Worm (Caenorhabditis elegans) whole organism, mixed stage, embryonic: ENCODE measurements around the gene C31G12.3.

ENCODE experiments used
- blmp-1 ChIP-seq: fragments of 150-350 bp; optimal IDR thresholded peaks from 2 replicates; lab custom pipeline; 2014; ENCODE audit warnings: missing biosample characterization, missing genetic modification characterization
- ceh-39 ChIP-seq: fragments of 150-350 bp; optimal IDR thresholded peaks from 2 replicates; lab custom pipeline; 2014; ENCODE audit warnings: missing biosample characterization, missing genetic modification characterization
- ceh-83 ChIP-seq: fragments of 200-800 bp; sonication (Bioruptor generic); optimal IDR thresholded peaks from 2 replicates; lab custom pipeline; 2018; ENCODE audit warnings: mild to moderate bottlenecking, missing genetic modification characterization, missing compliant biosample characterization
- ces-1 ChIP-seq: fragments of 150-350 bp; optimal IDR thresholded peaks from 2 replicates; lab custom pipeline; 2014; ENCODE audit warnings: missing biosample characterization, missing genetic modification reagents, missing genetic modification characterization
- cnd-1 ChIP-seq: fragments of 200-800 bp; sonication (Bioruptor generic); optimal IDR thresholded peaks from 2 replicates; lab custom pipeline; 2018; ENCODE audit warnings: mild to moderate bottlenecking, missing genetic modification characterization, missing compliant biosample characterization
- drap-1 ChIP-seq: fragments of 200-800 bp; sonication (Bioruptor generic); optimal IDR thresholded peaks from 3 replicates; lab custom pipeline; 2018; ENCODE audit warnings: mild to moderate bottlenecking, missing genetic modification characterization, missing compliant biosample characterization
- elt-1 ChIP-seq: sonication (generic microtip); optimal IDR thresholded peaks from 2 replicates; lab custom pipeline; 2017; ENCODE audit warnings: missing genetic modification characterization, mild to moderate bottlenecking, missing compliant biosample characterization, antibody characterized with exemption, moderate library complexity, borderline replicate concordance; ENCODE audit not compliant: insufficient read depth
- elt-3 ChIP-seq: fragments of 150-350 bp; optimal IDR thresholded peaks from 2 replicates; lab custom pipeline; 2014; ENCODE audit warnings: missing biosample characterization, missing genetic modification characterization
- flh-1 ChIP-seq: fragments of 200-800 bp; sonication (Bioruptor generic); optimal IDR thresholded peaks from 2 replicates; lab custom pipeline; 2018; ENCODE audit warnings: mild to moderate bottlenecking, missing genetic modification characterization, moderate library complexity, missing compliant biosample characterization
- hlh-1 ChIP-seq: fragments of 150-350 bp; optimal IDR thresholded peaks from 2 replicates; lab custom pipeline; 2014; ENCODE audit warnings: missing biosample characterization, missing genetic modification reagents, missing genetic modification characterization
- lin-13 ChIP-seq: fragments of 150-350 bp; optimal IDR thresholded peaks from 2 replicates; lab custom pipeline; 2014; ENCODE audit warnings: missing biosample characterization, missing genetic modification characterization
- lin-32 ChIP-seq: fragments of 200-800 bp; sonication (Bioruptor generic); optimal IDR thresholded peaks from 2 replicates; lab custom pipeline; 2018; ENCODE audit warnings: mild to moderate bottlenecking, missing genetic modification characterization, missing compliant biosample characterization
- lsy-2 ChIP-seq: fragments of 150-350 bp; optimal IDR thresholded peaks from 2 replicates; lab custom pipeline; 2014; ENCODE audit warnings: missing biosample characterization, missing genetic modification characterization
- mab-5 ChIP-seq: fragments of 150-350 bp; optimal IDR thresholded peaks from 2 replicates; lab custom pipeline; 2014; ENCODE audit warnings: missing biosample characterization, missing genetic modification characterization
- mls-2 ChIP-seq: sonication (generic microtip); optimal IDR thresholded peaks from 2 replicates; lab custom pipeline; 2016; ENCODE audit warnings: mild to moderate bottlenecking, missing genetic modification characterization, moderate library complexity, missing compliant biosample characterization
- nhr-12 ChIP-seq: fragments of 150-350 bp; optimal IDR thresholded peaks from 2 replicates; lab custom pipeline; 2014; ENCODE audit warnings: missing biosample characterization, missing genetic modification characterization
- nhr-2 ChIP-seq: fragments of 150-350 bp; optimal IDR thresholded peaks from 2 replicates; lab custom pipeline; 2014; ENCODE audit warnings: missing biosample characterization, missing genetic modification characterization
- nhr-237 ChIP-seq: fragments of 150-350 bp; optimal IDR thresholded peaks from 2 replicates; lab custom pipeline; 2014; ENCODE audit warnings: missing biosample characterization, missing genetic modification characterization
- nhr-76 ChIP-seq: sonication (generic microtip); optimal IDR thresholded peaks from 2 replicates; lab custom pipeline; 2017; ENCODE audit warnings: missing biosample characterization, missing genetic modification characterization
- pha-4 ChIP-seq: fragments of 150-350 bp; optimal IDR thresholded peaks from 2 replicates; lab custom pipeline; 2018; ENCODE audit warnings: missing biosample characterization, missing genetic modification reagents, missing genetic modification characterization
- sem-2 ChIP-seq: fragments of 200-800 bp; sonication (Bioruptor generic); optimal IDR thresholded peaks from 2 replicates; lab custom pipeline; 2018; ENCODE audit warnings: mild to moderate bottlenecking, missing genetic modification characterization, missing compliant biosample characterization
- snpc-4 ChIP-seq: fragments of 150-350 bp; optimal IDR thresholded peaks from 2 replicates; lab custom pipeline; 2014; ENCODE audit warnings: missing biosample characterization, missing genetic modification characterization
- sptf-1 ChIP-seq: sonication (generic microtip); optimal IDR thresholded peaks from 2 replicates; lab custom pipeline; 2017; ENCODE audit warnings: mild to moderate bottlenecking, missing genetic modification characterization, moderate library complexity, missing compliant biosample characterization
- tbx-8 ChIP-seq: fragments of 200-800 bp; sonication (Bioruptor generic); optimal IDR thresholded peaks from 2 replicates; lab custom pipeline; 2018; ENCODE audit warnings: mild to moderate bottlenecking, missing genetic modification characterization, moderate library complexity, missing compliant biosample characterization
- unc-120 ChIP-seq: sonication (generic microtip); optimal IDR thresholded peaks from 2 replicates; lab custom pipeline; 2017; ENCODE audit warnings: missing genetic modification characterization, missing compliant biosample characterization; ENCODE audit not compliant: poor library complexity, severe bottlenecking
- unc-39 ChIP-seq: fragments of 150-350 bp; optimal IDR thresholded peaks from 2 replicates; lab custom pipeline; 2014; ENCODE audit warnings: missing biosample characterization, missing genetic modification characterization
- unc-62 ChIP-seq: fragments of 150-350 bp; optimal IDR thresholded peaks from 2 replicates; lab custom pipeline; 2014; ENCODE audit warnings: missing biosample characterization, missing genetic modification reagents, missing genetic modification characterization
- zip-8 ChIP-seq: fragments of 150-350 bp; optimal IDR thresholded peaks from 2 replicates; lab custom pipeline; 2014; ENCODE audit warnings: missing biosample characterization, missing genetic modification characterization
- ztf-11 ChIP-seq: fragments of 150-350 bp; optimal IDR thresholded peaks from 2 replicates; lab custom pipeline; 2014; ENCODE audit warnings: missing biosample characterization, missing genetic modification characterization

C31G12.3 gene

ce11 chrV:18178659-18179058, 6.4 kb upstream of the C31G12.3 start, which contains the start of gene C31G12.4:
Gene C31G12.4, minus strand, starts transcription at chrV:18178759.
- TF ChIP-seq ztf-11 (tag; lab: Kevin White, UChicago) (no peak), elt-3 (tag; lab: Kevin White, UChicago) (no peak), ceh-83 (GFP tag; lab: Kevin White, UChicago) (no peak), drap-1 (GFP tag; lab: Kevin White, UChicago) (no peak), sptf-1 (no peak), nhr-76 (no peak), elt-1 (tag; lab: Kevin White, UChicago) (no peak), nhr-12 (no peak), nhr-2 (tag; lab: Kevin White, UChicago) (no peak), ceh-39 (tag; lab: Kevin White, UChicago) (no peak), tbx-8 (GFP tag; lab: Kevin White, UChicago) (no peak), blmp-1 (tag; lab: Kevin White, UChicago) (no peak), sem-2 (GFP tag; lab: Kevin White, UChicago) (no peak)
- TF ChIP-seq, all 35 proteins: peak for 0

ce11 chrV:18179663-18180062, 5.3 kb upstream of the C31G12.3 start, which contains the start of gene C31G12.1:
Gene C31G12.1, plus strand, starts transcription at chrV:18179963.
- TF ChIP-seq pha-4 (tag; lab: Kevin White, UChicago) (no peak), flh-1 (GFP tag; lab: Kevin White, UChicago) (no peak), unc-120 (tag; lab: Kevin White, UChicago) (no peak), ces-1 (GFP tag; lab: Kevin White, UChicago) (no peak), blmp-1 (tag; lab: Kevin White, UChicago) (no peak), ceh-39 (tag; lab: Kevin White, UChicago) (peak; percentile 16)

ce11 chrV:18188328-18188727, 3.3 kb downstream of the C31G12.3 start, which contains the start of gene clec-245:
Gene clec-245, minus strand, starts transcription at chrV:18188428.
- TF ChIP-seq unc-120 (tag; lab: Kevin White, UChicago) (no peak), elt-3 (tag; lab: Kevin White, UChicago) (no peak), blmp-1 (tag; lab: Kevin White, UChicago) (no peak), ztf-11 (tag; lab: Kevin White, UChicago) (no peak), sem-2 (GFP tag; lab: Kevin White, UChicago) (no peak), mls-2 (tag; lab: Kevin White, UChicago) (no peak), ces-1 (GFP tag; lab: Kevin White, UChicago) (no peak), lin-32 (GFP tag; lab: Kevin White, UChicago) (no peak), snpc-4 (no peak), lsy-2 (tag; lab: Kevin White, UChicago) (no peak), nhr-237 (no peak)
- TF ChIP-seq, all 35 proteins: peak for 0

ce11 chrV:18189181-18189580, 4.2 kb downstream of the C31G12.3 start, which contains the start of gene clec-246:
Gene clec-246, plus strand, starts transcription at chrV:18189481.
- TF ChIP-seq lsy-2 (tag; lab: Kevin White, UChicago) (no peak), mls-2 (tag; lab: Kevin White, UChicago) (no peak), flh-1 (GFP tag; lab: Kevin White, UChicago) (no peak), lin-13 (tag; lab: Kevin White, UChicago) (no peak), elt-1 (tag; lab: Kevin White, UChicago) (no peak), mab-5 (no peak), nhr-76 (no peak), zip-8 (no peak), blmp-1 (tag; lab: Kevin White, UChicago) (no peak), unc-120 (tag; lab: Kevin White, UChicago) (no peak), unc-62 (GFP tag; lab: Kevin White, UChicago) (no peak), ztf-11 (tag; lab: Kevin White, UChicago) (no peak), unc-39 (tag; lab: Kevin White, UChicago) (no peak), ces-1 (GFP tag; lab: Kevin White, UChicago) (no peak), lin-32 (GFP tag; lab: Kevin White, UChicago) (no peak), ceh-83 (GFP tag; lab: Kevin White, UChicago) (no peak), snpc-4 (no peak), cnd-1 (tag; lab: Kevin White, UChicago) (no peak), nhr-12 (no peak)

- no peak for TF ChIP-seq flh-1 (GFP tag; lab: Kevin White, UChicago)
- no peak for TF ChIP-seq nhr-2 (tag; lab: Kevin White, UChicago)
- TF ChIP-seq sptf-1: no peak
- TF ChIP-seq hlh-1 (tag; lab: Kevin White, UChicago): no peak
Measured at ce11 chrV:18191128-18191527, 6.1 kb downstream of the C31G12.3 start, which contains the start of gene clec-42. Gene clec-42, plus strand, starts transcription at chrV:18191412.
